Worm (Caenorhabditis elegans) whole organism, L1 larva: Measurements from ENCODE around the gene C07D10.6.

Experiments used
- blmp-1 ChIP-seq: fragments of 150-350 bp; optimal IDR thresholded peaks from 2 replicates; lab custom pipeline; 2014; ENCODE audit warnings: missing biosample characterization, missing genetic modification characterization
- ceh-90 ChIP-seq: sonication (generic microtip); optimal IDR thresholded peaks from 2 replicates; lab custom pipeline; 2016; ENCODE audit warnings: missing genetic modification characterization, missing compliant biosample characterization
- efl-3 ChIP-seq: fragments of 200-800 bp; sonication (Bioruptor generic); optimal IDR thresholded peaks from 2 replicates; lab custom pipeline; 2018; ENCODE audit warnings: mild to moderate bottlenecking, missing genetic modification characterization, missing compliant biosample characterization
- egl-27 ChIP-seq, 2 experiments: fragments of 150-350 bp in 1 of 2; sonication (generic microtip); optimal IDR thresholded peaks; 3 replicates each; lab custom pipeline; 2017 to 2018; ENCODE audit warnings: missing biosample characterization in 2 of 2, missing genetic modification characterization in 2 of 2, missing genetic modification reagents in 2 of 2
- elt-2 ChIP-seq: sonication (generic microtip); optimal IDR thresholded peaks from 2 replicates; lab custom pipeline; 2016; ENCODE audit warnings: missing genetic modification characterization, mild to moderate bottlenecking, inconsistent platforms, missing compliant biosample characterization, missing genetic modification reagents
- elt-3 ChIP-seq, 6 experiments: fragments of 150-350 bp in 1 of 6; sonication (generic microtip); optimal IDR thresholded peaks; 2 replicates each; lab custom pipeline; 2017 to 2018; ENCODE audit warnings: missing biosample characterization in 6 of 6, missing genetic modification characterization in 6 of 6, inconsistent platforms in 1 of 6
- lin-15B ChIP-seq: fragments of 150-350 bp; sonication (generic microtip); optimal IDR thresholded peaks from 3 replicates; lab custom pipeline; 2014; ENCODE audit warnings: missing biosample characterization, missing genetic modification characterization
- lin-35 ChIP-seq, 2 experiments: fragments of 150-350 bp; optimal IDR thresholded peaks; 2 replicates each; lab custom pipeline; 2014; ENCODE audit warnings: missing biosample characterization in 2 of 2, missing genetic modification characterization in 2 of 2, missing genetic modification reagents in 2 of 2
- lsy-2 ChIP-seq, 2 experiments: fragments of 150-350 bp; optimal IDR thresholded peaks; 2 replicates each; lab custom pipeline; 2014; ENCODE audit warnings: missing biosample characterization in 2 of 2, missing genetic modification characterization in 2 of 2
- nhr-20 ChIP-seq: sonication (generic microtip); optimal IDR thresholded peaks from 2 replicates; lab custom pipeline; 2016; ENCODE audit warnings: mild to moderate bottlenecking, missing genetic modification characterization, missing compliant biosample characterization
- nhr-71 ChIP-seq: sonication (generic microtip); optimal IDR thresholded peaks from 2 replicates; lab custom pipeline; 2016; ENCODE audit warnings: mild to moderate bottlenecking, missing genetic modification characterization, moderate library complexity, missing compliant biosample characterization
- pax-3 ChIP-seq: fragments of 200-800 bp; sonication (Bioruptor generic); optimal IDR thresholded peaks from 2 replicates; lab custom pipeline; 2018; ENCODE audit warnings: mild to moderate bottlenecking, missing genetic modification characterization, moderate library complexity, missing compliant biosample characterization
- swsn-7 ChIP-seq: sonication (generic microtip); optimal IDR thresholded peaks from 2 replicates; lab custom pipeline; 2016; ENCODE audit warnings: missing genetic modification characterization, missing compliant biosample characterization
- unc-130 ChIP-seq: fragments of 150-350 bp; optimal IDR thresholded peaks from 2 replicates; lab custom pipeline; 2017; ENCODE audit warnings: missing biosample characterization, missing genetic modification characterization, inconsistent platforms
- unc-62 ChIP-seq: fragments of 150-350 bp; optimal IDR thresholded peaks from 2 replicates; lab custom pipeline; 2014; ENCODE audit warnings: missing biosample characterization, missing genetic modification reagents, missing genetic modification characterization
- xbp-1 ChIP-seq: sonication (generic microtip); optimal IDR thresholded peaks from 2 replicates; lab custom pipeline; 2016; ENCODE audit warnings: missing genetic modification characterization, missing compliant biosample characterization
- ztf-4 ChIP-seq: fragments of 150-350 bp; optimal IDR thresholded peaks from 2 replicates; lab custom pipeline; 2014; ENCODE audit warnings: missing biosample characterization, missing genetic modification characterization

The C07D10.6 gene

DNA sequence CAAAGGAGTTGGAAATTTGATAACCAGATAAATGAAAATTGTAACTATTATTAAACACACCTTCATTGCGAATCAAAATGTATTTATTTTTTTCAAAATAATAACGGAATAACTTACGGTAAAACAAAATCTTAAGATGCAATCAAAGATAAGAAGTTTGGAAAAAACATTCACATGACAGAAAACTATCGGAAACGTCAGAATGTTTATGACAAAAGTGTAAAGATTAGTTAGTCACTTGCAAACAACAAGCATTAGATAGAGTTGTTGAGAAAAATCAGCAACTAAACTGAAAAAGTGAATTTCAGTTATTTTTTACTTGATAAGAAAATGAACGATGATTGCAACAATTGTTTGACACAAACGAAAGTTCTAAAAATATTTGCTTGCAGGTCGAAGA is 41.0 kb downstream of the C07D10.6 start (continued):
- TF ChIP-seq ztf-4 (no peak), xbp-1 (no peak), efl-3 (GFP tag; lab: Kevin White, UChicago) (no peak), ceh-90 (no peak), egl-27 (tag; optimal IDR thresholded peaks at IDR 0.05; lab: Kevin White, UChicago) (no peak), lin-15B (tag; lab: Kevin White, UChicago) (no peak), unc-130 (tag; lab: Kevin White, UChicago) (no peak), swsn-7 (no peak), blmp-1 (peak; percentile 16), unc-62 (GFP tag; lab: Kevin White, UChicago) (no peak), pax-3 (tag; lab: Kevin White, UChicago) (no peak)

DNA sequence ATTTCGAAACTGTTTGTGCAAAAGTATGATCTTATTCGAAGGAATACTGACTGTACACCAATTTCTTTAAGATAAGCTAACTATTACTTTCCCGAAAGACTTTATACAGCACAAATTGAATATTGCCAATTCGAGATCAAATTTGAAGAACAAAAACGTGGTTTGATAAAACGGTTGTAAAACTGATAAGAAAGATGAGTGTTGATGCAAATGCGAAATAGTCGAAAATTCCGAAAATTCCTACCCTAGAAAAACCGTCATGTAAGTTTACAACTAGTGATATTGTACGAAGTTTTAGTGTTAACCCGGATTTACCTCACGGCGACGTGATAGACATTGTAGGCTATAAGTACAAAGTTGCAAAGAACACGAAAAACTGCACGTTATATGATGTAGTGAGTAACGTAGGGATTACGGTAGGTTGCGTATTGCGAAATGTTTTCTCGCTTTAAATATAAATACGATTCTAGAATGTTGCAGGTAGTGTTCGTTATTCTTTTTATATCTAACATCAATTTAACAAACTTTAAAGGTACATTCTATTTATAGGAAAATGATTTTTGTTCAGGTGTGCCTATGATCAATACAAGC is 41.8 kb downstream of the C07D10.6 start:
- TF ChIP-seq elt-2 (tag; lab: Kevin White, UChicago): peak; percentile 56
- TF ChIP-seq nhr-20: peak; percentile 32
- TF ChIP-seq elt-3 (tag; optimal IDR thresholded peaks at IDR 0.05; lab: Kevin White, UChicago): peak in 1 of 6 experiments; percentile 59
- TF ChIP-seq lin-35 (GFP tag; optimal IDR thresholded peaks at IDR 0.05; lab: Kevin White, UChicago): peak in 1 of 2 experiments; percentile 39
- TF ChIP-seq lsy-2 (tag; optimal IDR thresholded peaks at IDR 0.05; lab: Kevin White, UChicago): peak in 1 of 2 experiments; percentile 51
- no peak for TF ChIP-seq nhr-71 (tag; lab: Kevin White, UChicago)
